Worm (Caenorhabditis elegans) whole organism, early embryonic: Measurements from ENCODE around the gene arrd-17.
A peak's percentile ranks its signal among the peaks of the same experiment; 100 is the strongest.

Source experiments
- B0310.2 ChIP-seq: sonication (generic microtip); optimal IDR thresholded peaks from 2 replicates; lab custom pipeline; 2016; ENCODE audit warnings: mild to moderate bottlenecking, missing genetic modification characterization, missing compliant biosample characterization
- F13C5.2 ChIP-seq: sonication (generic microtip); optimal IDR thresholded peaks from 2 replicates; lab custom pipeline; 2017; ENCODE audit warnings: mild to moderate bottlenecking, missing genetic modification characterization, inconsistent platforms, missing compliant biosample characterization
- aly-1 ChIP-seq: sonication (generic microtip); optimal IDR thresholded peaks from 2 replicates; lab custom pipeline; 2016; ENCODE audit warnings: missing genetic modification characterization, missing compliant biosample characterization
- ama-1 ChIP-seq: fragments of 150-350 bp; optimal IDR thresholded peaks from 2 replicates; lab custom pipeline; 2014
- ceh-13 ChIP-seq: fragments of 200-800 bp; sonication (Bioruptor generic); optimal IDR thresholded peaks from 2 replicates; lab custom pipeline; 2018; ENCODE audit warnings: mild to moderate bottlenecking, missing genetic modification characterization, missing compliant biosample characterization
- ceh-36 ChIP-seq: sonication (generic microtip); optimal IDR thresholded peaks from 2 replicates; lab custom pipeline; 2016; ENCODE audit warnings: missing genetic modification characterization, inconsistent platforms, missing compliant biosample characterization
- ets-7 ChIP-seq: sonication (generic microtip); optimal IDR thresholded peaks from 2 replicates; lab custom pipeline; 2016; ENCODE audit warnings: missing genotype, missing genetic modification characterization, missing compliant biosample characterization
- flt-1 ChIP-seq: fragments of 200-800 bp; sonication (Bioruptor generic); IDR thresholded peaks from 2 replicates; pipeline ENCODE4 v1.3.6; 2022; ENCODE audit warnings: missing genetic modification characterization, missing compliant biosample characterization
- hmbx-1 ChIP-seq: sonication (generic microtip); optimal IDR thresholded peaks from 2 replicates; lab custom pipeline; 2016; ENCODE audit warnings: mild to moderate bottlenecking, missing genetic modification characterization, missing compliant biosample characterization
- hmg-4 ChIP-seq: fragments of 200-800 bp; sonication (Bioruptor generic); optimal IDR thresholded peaks from 2 replicates; lab custom pipeline; 2018; ENCODE audit warnings: mild to moderate bottlenecking, missing genetic modification characterization, missing compliant biosample characterization
- hnd-1 ChIP-seq: sonication (generic microtip); optimal IDR thresholded peaks from 2 replicates; lab custom pipeline; 2016; ENCODE audit warnings: missing genetic modification characterization, missing compliant biosample characterization
- pes-1 ChIP-seq: fragments of 200-800 bp; sonication (Bioruptor generic); IDR thresholded peaks from 2 replicates; pipeline ENCODE4 v1.3.6; 2022; ENCODE audit warnings: missing genetic modification reagents, missing genetic modification characterization, missing compliant biosample characterization
- scrt-1 ChIP-seq: fragments of 200-800 bp; sonication (Bioruptor generic); IDR thresholded peaks from 2 replicates; pipeline ENCODE4 v1.3.6; 2022; ENCODE audit warnings: missing genetic modification characterization, missing compliant biosample characterization
- sea-1 ChIP-seq: fragments of 200-800 bp; sonication (Bioruptor generic); conservative IDR thresholded peaks from 2 replicates; pipeline ENCODE4 v1.3.6; 2022; ENCODE audit warnings: missing genetic modification characterization, missing compliant biosample characterization
- tbx-11 ChIP-seq: fragments of 200-800 bp; sonication (Bioruptor generic); IDR thresholded peaks from 2 replicates; pipeline ENCODE4 v1.3.6; 2022; ENCODE audit warnings: missing genetic modification characterization, missing compliant biosample characterization
- tbx-37 ChIP-seq: fragments of 200-800 bp; sonication (Bioruptor generic); conservative IDR thresholded peaks from 2 replicates; pipeline ENCODE4 v1.3.6; 2022; ENCODE audit warnings: missing genetic modification reagents, missing genetic modification characterization, missing compliant biosample characterization
- tra-4 ChIP-seq: sonication (generic microtip); optimal IDR thresholded peaks from 2 replicates; lab custom pipeline; 2017; ENCODE audit warnings: missing genetic modification characterization, missing compliant biosample characterization

arrd-17 gene

DNA sequence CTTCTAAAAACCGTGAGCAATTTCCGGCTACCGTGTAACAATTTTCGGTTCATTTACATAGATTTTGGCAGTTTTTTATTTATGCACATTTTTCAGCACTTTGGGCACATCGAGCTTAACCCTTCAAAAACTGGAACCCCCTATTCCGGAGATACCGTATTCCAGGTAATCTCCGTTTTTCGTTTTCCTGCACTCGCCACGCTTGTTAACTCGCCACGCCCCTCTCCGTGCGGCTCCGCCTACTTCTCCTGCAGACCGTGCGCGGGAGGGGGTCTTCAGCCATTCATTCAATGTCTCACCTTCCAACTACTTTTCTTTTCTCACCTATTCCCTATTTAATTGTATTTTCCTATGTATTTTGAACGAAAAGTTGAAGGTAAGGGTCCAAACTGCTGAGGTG is 29.5 kb upstream of the arrd-17 start:
- TF ChIP-seq tra-4 (no peak), hnd-1 (tag; lab: Kevin White, UChicago) (no peak), flt-1 (no peak), F13C5.2 (tag; lab: Kevin White, UChicago) (no peak), aly-1 (no peak)

DNA sequence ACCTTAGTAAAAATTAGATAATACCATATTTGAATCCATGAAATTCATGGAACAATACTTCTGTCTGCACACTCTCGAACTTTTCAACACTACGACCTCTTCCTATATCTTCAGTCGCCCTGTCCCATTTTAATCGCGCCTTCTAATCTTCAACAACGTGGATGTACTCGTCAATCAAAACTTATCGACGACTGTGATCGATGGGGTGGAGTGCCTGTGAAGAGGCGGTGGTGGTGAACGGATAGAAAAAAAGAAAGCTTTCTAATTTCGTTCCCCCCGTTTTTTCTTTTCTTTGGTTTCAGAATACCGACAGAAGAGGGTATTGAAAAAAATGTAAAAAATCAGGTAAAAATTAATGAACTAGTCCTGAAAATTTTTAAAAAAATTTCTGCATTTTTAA is 28.4 kb upstream of the arrd-17 start:
- TF ChIP-seq ama-1 (lab: Kevin White, UChicago) (no peak), scrt-1 (no peak)

DNA sequence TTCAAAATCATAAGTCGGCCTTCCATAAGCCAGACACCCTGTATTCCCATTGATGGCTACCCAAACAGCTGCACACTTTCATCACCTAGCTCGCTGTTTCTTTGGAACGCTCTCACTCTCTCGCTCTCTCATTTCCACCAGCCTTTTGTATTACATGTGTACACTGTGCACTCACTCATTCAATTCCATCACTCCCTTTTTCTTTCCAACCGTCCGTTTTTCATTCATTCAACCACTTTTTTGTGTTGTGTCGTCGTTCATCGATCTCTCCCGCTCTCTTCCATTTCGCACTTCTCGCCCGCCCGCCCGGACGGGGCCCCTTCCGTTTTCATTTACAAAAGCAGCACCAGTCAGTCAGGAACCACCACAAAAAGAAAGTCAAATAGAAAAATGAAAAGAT is 27.4 kb upstream of the arrd-17 start:
- TF ChIP-seq flt-1 (no peak), ama-1 (lab: Kevin White, UChicago) (no peak), tbx-11 (GFP tag; lab: Robert Waterston, UW) (no peak)

- TF ChIP-seq ceh-36 (tag; lab: Kevin White, UChicago) (no peak), ets-7 (tag; lab: Kevin White, UChicago) (no peak), hnd-1 (tag; lab: Kevin White, UChicago) (no peak), tra-4 (no peak), tbx-11 (GFP tag; lab: Robert Waterston, UW) (no peak), pes-1 (no peak), hmbx-1 (no peak), F13C5.2 (tag; lab: Kevin White, UChicago) (no peak), hmg-4 (GFP tag; lab: Kevin White, UChicago) (no peak), flt-1 (no peak), ama-1 (lab: Kevin White, UChicago) (no peak), sea-1 (GFP tag; lab: Robert Waterston, UW) (no peak), scrt-1 (no peak)
Measured at ce11 chrIII:13656680-13657079, 26.1 kb upstream of the arrd-17 start.

ce11 chrIII:13654950-13655349 is 24.3 kb upstream of the arrd-17 start:
- peak; percentile 14 for TF ChIP-seq hmg-4 (GFP tag; lab: Kevin White, UChicago)
- no peak for TF ChIP-seq ama-1 (lab: Kevin White, UChicago)
- TF ChIP-seq scrt-1: no peak

- TF ChIP-seq hmbx-1 (no peak), aly-1 (no peak), F13C5.2 (tag; lab: Kevin White, UChicago) (no peak), ceh-13 (GFP tag; lab: Kevin White, UChicago) (no peak), hnd-1 (tag; lab: Kevin White, UChicago) (no peak), ets-7 (tag; lab: Kevin White, UChicago) (no peak), scrt-1 (no peak), ama-1 (lab: Kevin White, UChicago) (no peak), ceh-36 (tag; lab: Kevin White, UChicago) (no peak), hmg-4 (GFP tag; lab: Kevin White, UChicago) (no peak), tra-4 (no peak), flt-1 (no peak), tbx-11 (GFP tag; lab: Robert Waterston, UW) (no peak), tbx-37 (no peak), B0310.2 (no peak)
Measured at ce11 chrIII:13652708-13653107, 22.1 kb upstream of the arrd-17 start.

DNA sequence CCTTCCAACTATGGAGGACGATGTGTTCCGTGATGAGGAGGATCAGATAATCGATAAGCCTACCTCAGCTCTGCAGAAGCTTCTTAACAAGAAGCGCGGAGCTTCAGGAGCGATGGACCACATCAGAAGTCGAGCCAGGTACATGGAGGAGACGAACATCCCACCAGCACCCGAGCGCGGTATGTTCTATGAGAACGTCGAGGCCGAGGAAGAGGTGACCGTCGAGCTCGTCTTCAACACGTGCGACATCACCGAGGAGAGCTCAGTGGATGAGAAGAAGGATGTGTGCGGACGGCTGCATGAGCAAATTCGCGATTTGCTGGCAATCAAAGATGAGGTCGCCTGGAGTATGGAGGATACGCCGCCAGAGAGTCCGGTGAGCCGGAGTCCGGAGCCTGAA is 21.4 kb upstream of the arrd-17 start:
- no peak for TF ChIP-seq hmbx-1
- TF ChIP-seq tra-4: no peak
- TF ChIP-seq ama-1 (lab: Kevin White, UChicago): no peak
- TF ChIP-seq B0310.2: no peak
- no peak for TF ChIP-seq scrt-1
- TF ChIP-seq flt-1: no peak
- no peak for TF ChIP-seq pes-1
- no peak for TF ChIP-seq hmg-4 (GFP tag; lab: Kevin White, UChicago)
- no peak for TF ChIP-seq aly-1
- no peak for TF ChIP-seq F13C5.2 (tag; lab: Kevin White, UChicago)
- no peak for TF ChIP-seq sea-1 (GFP tag; lab: Robert Waterston, UW)
- TF ChIP-seq ceh-36 (tag; lab: Kevin White, UChicago): no peak
- no peak for TF ChIP-seq tbx-37
- no peak for TF ChIP-seq hnd-1 (tag; lab: Kevin White, UChicago)
- TF ChIP-seq tbx-11 (GFP tag; lab: Robert Waterston, UW): no peak

DNA sequence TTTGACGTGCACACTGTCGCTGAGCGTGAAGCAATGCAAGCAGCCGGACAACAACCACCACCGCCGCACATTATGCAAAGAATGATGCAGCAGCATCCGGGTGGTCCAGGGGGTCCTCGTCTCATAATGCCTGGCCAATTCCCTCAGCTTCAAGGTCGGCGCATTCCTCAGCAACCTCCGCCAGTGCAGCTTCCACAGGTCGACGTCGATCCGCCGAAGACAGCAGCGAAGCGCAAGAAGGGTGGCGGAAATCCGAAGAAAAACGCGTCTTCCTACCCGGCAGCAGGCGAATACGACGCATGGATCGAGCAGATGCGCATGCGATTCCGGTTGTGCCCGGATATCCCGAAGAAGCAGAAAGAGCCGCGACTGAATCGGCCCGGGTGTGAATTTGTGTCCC is 20.8 kb upstream of the arrd-17 start:
- no peak for TF ChIP-seq pes-1
- no peak for TF ChIP-seq tbx-11 (GFP tag; lab: Robert Waterston, UW)
- peak; percentile 39 for TF ChIP-seq aly-1
- no peak for TF ChIP-seq flt-1
- TF ChIP-seq ama-1 (lab: Kevin White, UChicago): no peak

ce11 chrIII:13648540-13648939 is 17.9 kb upstream of the arrd-17 start:
- no peak for TF ChIP-seq tbx-37
- TF ChIP-seq tbx-11 (GFP tag; lab: Robert Waterston, UW): 0 out of 2 replicates have a peak, but pooled peaks have one; percentile 22

DNA sequence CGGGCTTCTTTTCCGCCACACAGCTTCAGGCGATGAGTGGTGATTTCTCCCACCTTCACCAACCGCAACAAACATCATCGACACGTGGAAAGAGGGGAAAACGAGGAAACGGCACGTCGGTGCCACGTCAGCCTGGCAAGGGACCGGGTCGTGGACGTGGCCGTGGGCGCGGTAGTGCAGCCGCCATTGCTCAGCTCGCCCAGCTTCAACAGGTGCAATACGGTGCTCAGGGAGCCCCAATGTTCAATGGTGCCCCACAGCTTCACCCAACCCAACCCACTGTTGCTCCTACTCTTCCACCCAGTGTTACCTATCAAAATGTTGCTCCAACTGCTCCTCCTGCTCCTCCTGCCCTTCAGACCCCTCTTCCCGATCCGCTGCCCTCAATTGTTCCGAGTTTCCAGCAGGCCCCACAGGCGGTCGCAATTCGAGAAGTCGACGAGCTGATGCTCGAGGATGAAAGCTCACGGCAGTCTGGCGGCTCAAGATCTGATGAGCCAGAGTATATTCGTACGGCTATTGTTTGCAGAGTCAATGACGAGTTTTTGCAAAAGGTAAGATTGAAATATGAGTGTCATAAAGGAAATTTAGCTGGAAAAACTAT is 15.4 kb upstream of the arrd-17 start:
- TF ChIP-seq scrt-1 (0 out of 2 replicates have a peak, but pooled peaks have one; percentile 7), aly-1 (no peak)
